Fruit fly (Drosophila melanogaster): ENCODE measurements around the gene CG14314.

The CG14314 gene

dm6 chr3R:18196991-18197801 is 18.7 kb upstream of the CG14314 start (continued):
- no peak for TF ChIP-seq CG17568 (GFP tag; optimal IDR thresholded peaks at IDR 0.05)
- no peak for TF ChIP-seq CG3838 (GFP tag; optimal IDR thresholded peaks at IDR 0.05)
- TF ChIP-seq jumu (GFP tag; optimal IDR thresholded peaks at IDR 0.05): peak; percentile 19
- peak; percentile 31 for TF ChIP-seq Blimp-1 (GFP tag; optimal IDR thresholded peaks at IDR 0.05)
- peak; percentile 31 for TF ChIP-seq YL-1 (GFP tag; optimal IDR thresholded peaks at IDR 0.05)
- no peak for TF ChIP-seq bigmax (GFP tag; optimal IDR thresholded peaks at IDR 0.05)
- no peak for TF ChIP-seq CG16779 (GFP tag; IDR thresholded peaks at IDR 0.05)
- TF ChIP-seq CG17385 (GFP tag; optimal IDR thresholded peaks at IDR 0.05): peak; percentile 99
- peak; percentile 49 for TF ChIP-seq CG10979 (tag; optimal IDR thresholded peaks at IDR 0.05)
- TF ChIP-seq tll (GFP tag; optimal IDR thresholded peaks at IDR 0.05): no peak
- TF ChIP-seq btn (GFP tag; optimal IDR thresholded peaks at IDR 0.05): no peak
- peak; percentile 58 for TF ChIP-seq CG10147 (GFP tag; optimal IDR thresholded peaks at IDR 0.05)
- TF ChIP-seq CG34376 (GFP tag; optimal IDR thresholded peaks at IDR 0.05): peak; percentile 14
- no peak for TF ChIP-seq klu (GFP tag; IDR thresholded peaks at IDR 0.05)
- peak; percentile 77 for TF ChIP-seq Oli (tag; optimal IDR thresholded peaks at IDR 0.05)
- no peak for TF ChIP-seq sob (GFP tag; IDR thresholded peaks at IDR 0.05)
- no peak for TF ChIP-seq chn (GFP tag; optimal IDR thresholded peaks at IDR 0.05)
- peak; percentile 39 for TF ChIP-seq CG13296 (GFP tag; optimal IDR thresholded peaks at IDR 0.05)
- TF ChIP-seq Hr51 (GFP tag; optimal IDR thresholded peaks at IDR 0.05): peak in 1 of 2 experiments; percentile 77
- peak; percentile 29 for TF ChIP-seq Myb (GFP tag; optimal IDR thresholded peaks at IDR 0.05)
- no peak for TF ChIP-seq CG5245 (GFP tag; optimal IDR thresholded peaks at IDR 0.05)
- no peak for TF ChIP-seq Dbx (GFP tag; IDR thresholded peaks at IDR 0.05)
- peak; percentile 57 for TF ChIP-seq CG2712 (tag; optimal IDR thresholded peaks at IDR 0.05)
- TF ChIP-seq sr (GFP tag; IDR thresholded peaks at IDR 0.05): no peak
- TF ChIP-seq CG15011 (GFP tag; optimal IDR thresholded peaks at IDR 0.05): peak; percentile 27
- TF ChIP-seq bab2 (GFP tag; optimal IDR thresholded peaks at IDR 0.05): peak; percentile 62
- peak; percentile 17 for TF ChIP-seq HmgZ (tag; optimal IDR thresholded peaks at IDR 0.05)
- TF ChIP-seq CG10462 (GFP tag; optimal IDR thresholded peaks at IDR 0.05): peak; percentile 4
- TF ChIP-seq Fer3 (tag; optimal IDR thresholded peaks at IDR 0.05): peak; percentile 35
- TF ChIP-seq TFAM (GFP tag; optimal IDR thresholded peaks at IDR 0.05): no peak
- TF ChIP-seq CG16863 (GFP tag; optimal IDR thresholded peaks at IDR 0.05): no peak
- no peak for TF ChIP-seq Rx (GFP tag; IDR thresholded peaks at IDR 0.05)
- peak; percentile 8 for TF ChIP-seq corto (GFP tag; optimal IDR thresholded peaks at IDR 0.05)
- TF ChIP-seq Atf3 (GFP tag; optimal IDR thresholded peaks at IDR 0.05): peak; percentile 5
- no peak for TF ChIP-seq CG14014 (GFP tag; IDR thresholded peaks at IDR 0.05)
- peak; percentile 62 for TF ChIP-seq CG12769 (tag; optimal IDR thresholded peaks at IDR 0.05)
- TF ChIP-seq Nf-YB (GFP tag; optimal IDR thresholded peaks at IDR 0.05): peak; percentile 31
- TF ChIP-seq Sox100B (GFP tag; optimal IDR thresholded peaks at IDR 0.05): peak; percentile 73
- TF ChIP-seq CG6254 (GFP tag; optimal IDR thresholded peaks at IDR 0.05): no peak
- no peak for TF ChIP-seq zfh2 (GFP tag; optimal IDR thresholded peaks at IDR 0.05)
- peak; percentile 79 for TF ChIP-seq gem (tag; optimal IDR thresholded peaks at IDR 0.05)
- TF ChIP-seq CG9609 (GFP tag; optimal IDR thresholded peaks at IDR 0.05): peak; percentile 14
- TF ChIP-seq sc (optimal IDR thresholded peaks at IDR 0.05): no peak
- TF ChIP-seq sc (GFP tag; optimal IDR thresholded peaks at IDR 0.05): peak; percentile 6
- TF ChIP-seq HHEX (GFP tag; optimal IDR thresholded peaks at IDR 0.05): peak; percentile 50
- TF ChIP-seq psq (GFP tag; optimal IDR thresholded peaks at IDR 0.05): peak; percentile 31
- no peak for TF ChIP-seq Ptx1 (GFP tag; IDR thresholded peaks at IDR 0.05)
- peak; percentile 79 for TF ChIP-seq tio (GFP tag; optimal IDR thresholded peaks at IDR 0.05)
- peak; percentile 55 for TF ChIP-seq CG10267 (tag; optimal IDR thresholded peaks at IDR 0.05)

Measured in whole organism, embryonic.